Worm (Caenorhabditis elegans) whole organism, young adult: Measurements from ENCODE around the gene srw-127.

Source experiments
- ceh-27 ChIP-seq: fragments of 200-800 bp; sonication (Bioruptor generic); optimal IDR thresholded peaks from 2 replicates; lab custom pipeline; 2018; ENCODE audit warnings: mild to moderate bottlenecking, missing genetic modification characterization, moderate library complexity, missing compliant biosample characterization
- dpff-1 ChIP-seq: sonication (generic microtip); optimal IDR thresholded peaks from 2 replicates; lab custom pipeline; 2017; ENCODE audit warnings: mild to moderate bottlenecking, missing genetic modification characterization, missing compliant biosample characterization
- nfya-1 ChIP-seq: sonication (generic microtip); optimal IDR thresholded peaks from 2 replicates; lab custom pipeline; 2017; ENCODE audit warnings: antibody characterized with exemption, missing compliant biosample characterization, missing genetic modification characterization, borderline replicate concordance; ENCODE audit not compliant: insufficient read depth

DNA sequence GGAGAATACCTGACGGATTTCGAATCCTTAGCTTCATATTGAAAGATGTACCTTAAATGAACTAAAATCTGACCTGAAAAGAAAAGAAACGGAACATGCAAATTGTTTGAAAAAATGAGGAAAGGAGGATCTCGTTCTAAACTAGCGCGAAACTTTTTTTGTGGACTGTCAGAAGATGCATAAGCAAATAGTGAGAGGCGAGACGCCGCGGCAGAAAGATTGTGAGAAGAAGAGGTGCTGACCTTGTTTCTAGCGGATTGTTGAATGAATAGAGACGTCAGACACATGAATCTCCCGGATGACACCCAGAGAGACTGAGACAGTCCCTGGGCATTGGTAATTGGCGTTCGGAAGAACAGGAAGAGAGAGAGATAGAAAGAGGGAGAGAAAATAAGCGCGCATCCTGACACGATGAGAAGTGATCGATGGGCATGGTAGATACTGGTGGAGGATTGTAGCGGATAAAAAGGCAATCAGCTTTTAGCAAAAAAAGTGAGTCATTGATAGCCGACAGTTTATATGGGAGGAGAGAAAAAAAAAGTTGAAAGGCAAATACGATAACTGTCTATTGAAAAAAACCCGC is 42.7 kb upstream of the srw-127 start, which contains the start of gene ptr-15:
- TF ChIP-seq dpff-1 (tag; lab: Kevin White, UChicago) (no peak), nfya-1 (tag; lab: Kevin White, UChicago) (no peak), ceh-27 (GFP tag; lab: Kevin White, UChicago) (no peak)
